Worm (Caenorhabditis elegans): Measurements from ENCODE around the gene C15H11.1.
A peak's percentile ranks its signal among the peaks of the same experiment; 100 is the strongest.

C15H11.1 gene

DNA sequence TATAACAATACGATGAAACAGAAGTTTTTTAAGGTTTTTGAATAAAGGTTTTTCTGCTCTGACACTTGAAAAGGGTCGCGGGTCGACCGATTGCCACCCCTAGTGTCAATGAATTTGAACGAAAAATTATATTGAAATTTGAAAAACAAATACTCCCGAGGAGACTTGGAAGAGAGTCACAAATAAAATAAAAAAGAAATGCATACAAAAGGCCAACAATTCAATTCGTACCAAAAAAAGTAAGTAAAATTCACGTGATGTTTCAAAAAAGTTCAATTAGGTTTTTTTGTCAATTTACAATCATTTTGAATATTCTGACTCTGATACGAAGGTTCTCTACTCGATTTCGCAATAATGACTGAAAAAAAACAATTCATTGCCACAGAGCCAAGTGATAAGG, at the start of gene C15H11.1:
C15H11.1 (plus strand) TSS at position 301 of the 400 bp plus-strand sequence.
- TF ChIP-seq ztf-29 (GFP tag; IDR thresholded peaks at IDR 0.05) = no peak
- TF ChIP-seq tab-1 (GFP tag; IDR thresholded peaks at IDR 0.05) = no peak
- TF ChIP-seq ref-1 (GFP tag; conservative IDR thresholded peaks at IDR 0.05) = no peak
- TF ChIP-seq cog-1 (tag; optimal IDR thresholded peaks at IDR 0.05) = no peak
- no peak for TF ChIP-seq med-1 (GFP tag; optimal IDR thresholded peaks at IDR 0.05; ENCODE audit: insufficient read depth)
- TF ChIP-seq ztf-23 (GFP tag; IDR thresholded peaks at IDR 0.05) = no peak
- no peak for TF ChIP-seq klf-2 (GFP tag; conservative IDR thresholded peaks at IDR 0.05)
- no peak for TF ChIP-seq flt-1 (GFP tag; IDR thresholded peaks at IDR 0.05)

DNA sequence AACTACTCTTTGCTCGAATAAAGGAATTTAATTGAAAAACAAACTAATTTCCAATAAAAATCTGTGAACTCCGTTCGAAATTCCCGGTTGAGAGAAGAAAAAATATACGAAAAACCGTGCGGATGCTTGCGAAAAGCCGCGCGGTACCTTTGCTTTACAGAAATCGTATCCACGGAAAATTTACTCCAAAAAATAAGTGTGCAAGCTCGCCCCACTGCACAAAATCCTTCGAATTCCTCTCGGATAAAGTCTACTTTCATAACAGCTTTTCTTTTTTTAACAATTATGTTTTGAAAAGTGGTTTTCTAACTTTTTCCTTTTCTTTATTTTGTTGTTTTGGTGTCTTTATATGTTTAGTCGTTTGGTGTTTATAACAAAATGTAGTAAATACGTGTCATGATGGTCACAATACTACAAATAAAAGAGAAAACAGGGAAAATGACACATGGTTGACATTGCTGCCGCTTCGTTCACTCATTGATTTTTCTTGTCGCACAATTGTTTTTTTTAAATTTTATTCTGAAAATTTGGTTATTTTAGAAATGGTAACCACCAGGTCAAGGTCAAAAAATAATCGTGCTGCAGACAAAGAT, 46.3 kb upstream of the C15H11.1 start, which contains the start of gene cept-2:
cept-2 (plus strand) TSS at position 533 of the 593 bp plus-strand sequence.
- TF ChIP-seq tab-1 (GFP tag; IDR thresholded peaks at IDR 0.05) (no peak), cog-1 (tag; optimal IDR thresholded peaks at IDR 0.05) (peak; percentile 84), ref-1 (GFP tag; conservative IDR thresholded peaks at IDR 0.05) (no peak), klf-2 (GFP tag; conservative IDR thresholded peaks at IDR 0.05) (0 out of 2 replicates have a peak, but pooled peaks have one; percentile 54), T22C8.4 (GFP tag; IDR thresholded peaks at IDR 0.05) (no peak), flt-1 (GFP tag; IDR thresholded peaks at IDR 0.05) (peak; percentile 78), ztf-23 (GFP tag; IDR thresholded peaks at IDR 0.05) (peak; percentile 77)

DNA sequence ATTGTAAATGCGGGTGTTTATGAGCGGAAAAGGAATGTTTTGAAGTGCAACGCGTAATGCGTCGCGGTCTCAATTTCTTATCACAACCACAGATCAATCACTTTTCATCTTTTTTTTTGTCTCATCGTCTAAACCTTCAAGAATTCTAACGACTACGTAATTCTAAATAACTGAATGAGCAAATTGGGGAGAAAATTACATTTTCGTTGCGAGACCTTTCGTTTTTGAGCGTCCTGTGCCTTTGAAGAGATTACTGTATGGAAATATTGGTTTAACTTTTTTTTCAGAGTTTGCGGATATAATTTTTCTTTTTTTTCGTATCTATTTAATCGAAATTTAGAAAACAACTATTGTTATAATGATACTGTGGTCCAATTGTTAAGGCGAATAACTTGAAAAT, 43.1 kb upstream of the C15H11.1 start:
- no peak for TF ChIP-seq ztf-29 (GFP tag; IDR thresholded peaks at IDR 0.05)
- no peak for TF ChIP-seq klf-2 (GFP tag; conservative IDR thresholded peaks at IDR 0.05)
- no peak for TF ChIP-seq ztf-23 (GFP tag; IDR thresholded peaks at IDR 0.05)
- TF ChIP-seq flt-1 (GFP tag; IDR thresholded peaks at IDR 0.05) = no peak
- no peak for TF ChIP-seq T22C8.4 (GFP tag; IDR thresholded peaks at IDR 0.05)
- TF ChIP-seq med-1 (GFP tag; optimal IDR thresholded peaks at IDR 0.05; ENCODE audit: insufficient read depth) = no peak
- TF ChIP-seq ref-1 (GFP tag; conservative IDR thresholded peaks at IDR 0.05) = no peak
- no peak for TF ChIP-seq tab-1 (GFP tag; IDR thresholded peaks at IDR 0.05)
- no peak for TF ChIP-seq cog-1 (tag; optimal IDR thresholded peaks at IDR 0.05)

DNA sequence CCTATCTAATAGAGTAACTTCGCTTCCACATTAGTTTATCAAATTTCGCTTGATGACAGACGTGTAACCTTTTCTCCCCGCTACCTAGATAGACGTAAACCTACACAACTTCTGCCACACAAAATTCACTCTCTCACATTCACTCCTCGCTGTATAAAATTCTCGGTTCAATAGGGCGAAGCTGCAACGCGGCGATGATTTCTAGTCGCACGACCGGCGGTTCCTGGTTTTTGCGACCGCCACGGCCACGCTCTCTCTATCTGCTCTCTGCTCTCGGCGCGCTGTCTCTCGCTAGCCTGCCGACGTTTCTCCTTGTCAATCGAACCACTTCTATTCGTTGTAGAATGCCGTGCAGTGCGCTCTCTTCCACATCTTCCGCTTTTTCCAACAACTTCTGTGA, 42.7 kb upstream of the C15H11.1 start:
- TF ChIP-seq ref-1 (GFP tag; conservative IDR thresholded peaks at IDR 0.05) (no peak), flt-1 (GFP tag; IDR thresholded peaks at IDR 0.05) (peak; percentile 35; the same call in 1 of the 2 replicates)

DNA sequence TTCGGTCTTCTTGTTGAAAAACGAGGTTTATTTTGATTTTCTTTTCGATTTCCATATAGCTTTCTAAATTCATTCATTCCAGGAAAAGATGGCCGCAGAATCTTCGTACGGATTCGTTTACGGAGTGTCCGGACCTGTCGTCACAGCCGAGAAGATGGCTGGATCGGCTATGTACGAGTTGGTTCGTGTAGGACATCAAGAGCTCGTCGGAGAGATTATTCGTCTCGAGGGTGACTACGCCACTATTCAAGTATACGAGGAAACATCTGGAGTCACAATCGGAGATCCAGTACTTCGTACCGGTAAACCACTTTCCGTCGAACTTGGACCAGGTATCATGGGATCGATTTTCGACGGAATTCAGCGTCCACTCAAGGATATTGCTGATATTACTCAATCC, 42.0 kb upstream of the C15H11.1 start, which contains the start of gene vha-13:
vha-13 (plus strand) TSS at position 81 of the 400 bp plus-strand sequence.
- no peak for TF ChIP-seq klf-2 (GFP tag; conservative IDR thresholded peaks at IDR 0.05)
- no peak for TF ChIP-seq tab-1 (GFP tag; IDR thresholded peaks at IDR 0.05)
- no peak for TF ChIP-seq T22C8.4 (GFP tag; IDR thresholded peaks at IDR 0.05)
- TF ChIP-seq ref-1 (GFP tag; conservative IDR thresholded peaks at IDR 0.05) = no peak
- TF ChIP-seq flt-1 (GFP tag; IDR thresholded peaks at IDR 0.05) = no peak
- TF ChIP-seq ztf-23 (GFP tag; IDR thresholded peaks at IDR 0.05) = no peak
- TF ChIP-seq ztf-29 (GFP tag; IDR thresholded peaks at IDR 0.05) = no peak
- no peak for TF ChIP-seq cog-1 (tag; optimal IDR thresholded peaks at IDR 0.05)
- no peak for TF ChIP-seq med-1 (GFP tag; optimal IDR thresholded peaks at IDR 0.05; ENCODE audit: insufficient read depth)

DNA sequence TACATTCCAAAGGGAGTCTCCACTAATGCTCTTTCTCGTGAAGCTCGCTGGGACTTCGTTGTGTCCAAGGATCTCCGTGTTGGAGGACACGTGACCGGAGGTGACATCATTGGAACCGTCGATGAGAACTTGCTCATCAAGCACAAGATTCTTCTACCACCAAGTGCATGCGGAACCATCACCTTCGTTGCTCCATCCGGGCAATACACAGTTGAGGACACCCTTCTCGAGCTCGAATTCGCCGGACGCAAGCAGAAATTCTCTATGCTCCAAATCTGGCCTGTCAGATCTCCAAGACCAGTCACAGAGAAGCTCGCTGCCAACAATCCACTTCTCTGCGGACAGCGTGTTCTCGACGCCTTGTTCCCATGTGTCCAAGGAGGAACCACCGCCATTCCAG, 41.6 kb upstream of the C15H11.1 start:
- TF ChIP-seq flt-1 (GFP tag; IDR thresholded peaks at IDR 0.05) = 0 out of 2 replicates have a peak, but pooled peaks have one; percentile 57
- no peak for TF ChIP-seq ztf-23 (GFP tag; IDR thresholded peaks at IDR 0.05)

DNA sequence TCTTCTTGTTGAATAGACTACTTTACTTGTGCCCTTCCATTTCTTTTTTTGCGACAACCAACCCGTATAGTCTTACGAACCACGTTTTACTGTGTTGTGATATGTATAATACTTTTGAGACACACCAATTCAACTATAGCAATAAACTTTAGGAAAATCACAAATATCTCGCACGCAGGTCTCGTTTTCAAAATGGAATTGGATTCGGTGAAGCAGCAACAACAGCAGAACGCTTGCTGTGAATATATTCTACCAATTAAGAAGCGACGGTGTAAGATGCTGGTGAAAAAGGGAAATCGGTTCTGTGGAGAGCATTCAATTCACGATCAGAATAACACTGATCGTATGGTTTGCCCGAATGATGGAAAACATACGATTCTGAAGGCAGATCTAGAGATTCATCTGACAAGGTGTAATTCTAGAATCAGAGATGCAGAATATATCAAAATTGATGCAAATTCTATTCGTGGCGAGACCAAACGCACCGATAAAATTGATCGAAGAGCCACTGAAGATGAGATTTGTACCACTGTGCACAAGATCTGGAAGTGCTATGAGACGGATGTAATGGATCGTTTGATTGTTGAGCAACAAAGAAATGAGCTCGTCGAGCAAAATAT, 39.2 kb upstream of the C15H11.1 start, which contains the start of gene Y49A3A.3:
Y49A3A.3 (plus strand) TSS at position 153 of the 620 bp plus-strand sequence.
- no peak for TF ChIP-seq ztf-29 (GFP tag; IDR thresholded peaks at IDR 0.05)
- TF ChIP-seq flt-1 (GFP tag; IDR thresholded peaks at IDR 0.05) = no peak
- TF ChIP-seq tab-1 (GFP tag; IDR thresholded peaks at IDR 0.05) = no peak

DNA sequence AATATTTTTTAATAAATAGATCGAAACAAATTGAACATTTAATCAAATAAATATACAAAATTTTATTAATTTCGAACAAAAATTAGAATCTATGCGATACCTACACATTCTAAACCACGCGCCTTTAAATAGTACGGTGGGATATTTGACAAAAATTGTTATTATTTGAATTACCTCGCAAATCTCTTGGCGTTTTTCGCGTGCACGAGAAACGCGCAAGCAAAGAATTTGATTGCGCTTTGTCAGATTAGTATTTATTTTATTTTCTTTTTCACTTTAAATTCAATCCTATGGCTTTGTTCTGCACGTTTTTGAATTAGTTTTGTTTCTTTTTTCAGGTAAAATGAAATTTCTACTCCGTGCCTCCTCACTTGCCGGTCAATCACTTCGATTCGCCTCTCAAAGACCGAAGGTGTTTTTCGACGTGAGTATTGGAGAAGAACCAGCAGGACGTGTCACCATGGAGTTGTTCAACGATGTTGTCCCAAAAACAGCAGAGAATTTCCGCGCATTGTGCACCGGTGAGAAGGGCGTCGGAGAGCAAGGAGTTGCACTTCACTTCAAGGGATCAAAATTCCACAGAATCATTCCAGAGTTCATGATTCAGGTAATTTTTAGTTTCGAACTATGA, 37.8 kb upstream of the C15H11.1 start, which contains the start of gene cyn-1:
cyn-1 (plus strand) TSS at position 339 of the 631 bp plus-strand sequence.
- TF ChIP-seq ref-1 (GFP tag; conservative IDR thresholded peaks at IDR 0.05) (no peak), flt-1 (GFP tag; IDR thresholded peaks at IDR 0.05) (0 out of 2 replicates have a peak, but pooled peaks have one; percentile 34), T22C8.4 (GFP tag; IDR thresholded peaks at IDR 0.05) (no peak), ztf-23 (GFP tag; IDR thresholded peaks at IDR 0.05) (no peak), klf-2 (GFP tag; conservative IDR thresholded peaks at IDR 0.05) (no peak), tab-1 (GFP tag; IDR thresholded peaks at IDR 0.05) (no peak), ztf-29 (GFP tag; IDR thresholded peaks at IDR 0.05) (no peak), cog-1 (tag; optimal IDR thresholded peaks at IDR 0.05) (peak; percentile 2)

DNA sequence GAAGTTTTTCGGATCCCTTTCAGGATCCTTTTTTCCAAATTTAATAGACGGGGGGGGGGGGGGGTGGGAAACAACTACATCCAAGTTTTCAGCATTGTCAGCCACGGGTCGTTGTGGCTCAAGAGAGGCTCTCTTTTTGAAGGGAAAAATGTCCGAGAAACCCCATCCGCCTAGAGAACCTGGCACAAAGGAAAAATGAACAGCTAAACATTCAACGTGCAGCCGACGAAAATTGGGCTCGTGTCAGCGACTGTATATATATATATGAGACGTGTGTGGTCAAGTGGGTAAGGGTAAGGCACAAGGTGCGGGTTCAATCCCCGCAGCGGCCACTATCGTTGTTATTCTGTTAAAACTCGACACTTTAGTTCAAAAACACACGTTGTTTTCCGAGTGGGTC, 35.0 kb upstream of the C15H11.1 start, which contains the start of gene Y49A3A.4:
Y49A3A.4 (minus strand) TSS at position 314 of the 400 bp plus-strand sequence.
- TF ChIP-seq ztf-23 (GFP tag; IDR thresholded peaks at IDR 0.05) (no peak), ztf-29 (GFP tag; IDR thresholded peaks at IDR 0.05) (no peak), ref-1 (GFP tag; conservative IDR thresholded peaks at IDR 0.05) (no peak), flt-1 (GFP tag; IDR thresholded peaks at IDR 0.05) (no peak), klf-2 (GFP tag; conservative IDR thresholded peaks at IDR 0.05) (no peak), tab-1 (GFP tag; IDR thresholded peaks at IDR 0.05) (no peak), med-1 (GFP tag; optimal IDR thresholded peaks at IDR 0.05; ENCODE audit: insufficient read depth) (no peak), cog-1 (tag; optimal IDR thresholded peaks at IDR 0.05) (no peak), T22C8.4 (GFP tag; IDR thresholded peaks at IDR 0.05) (no peak)

DNA sequence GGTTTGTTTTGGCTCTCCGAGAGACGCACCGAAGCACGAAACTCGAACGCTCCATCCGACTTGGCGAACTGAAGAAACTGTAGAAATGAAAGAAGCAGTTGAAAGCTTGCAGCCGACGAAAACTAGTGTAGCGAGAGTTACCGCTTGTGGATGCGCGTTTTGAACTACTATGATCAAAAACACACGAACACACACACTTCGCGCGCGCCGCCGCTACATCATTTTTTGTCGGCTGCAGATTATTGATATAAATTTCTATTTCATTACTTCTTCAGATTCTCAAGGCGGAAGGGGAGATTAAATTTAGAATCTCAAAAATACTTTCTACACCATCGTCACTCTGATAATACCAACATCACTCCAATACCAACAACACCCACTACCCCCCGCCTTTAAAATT, 31.6 kb upstream of the C15H11.1 start:
- TF ChIP-seq med-1 (GFP tag; optimal IDR thresholded peaks at IDR 0.05; ENCODE audit: insufficient read depth) (no peak), T22C8.4 (GFP tag; IDR thresholded peaks at IDR 0.05) (no peak), ztf-29 (GFP tag; IDR thresholded peaks at IDR 0.05) (no peak), flt-1 (GFP tag; IDR thresholded peaks at IDR 0.05) (no peak), klf-2 (GFP tag; conservative IDR thresholded peaks at IDR 0.05) (no peak), ref-1 (GFP tag; conservative IDR thresholded peaks at IDR 0.05) (no peak), cog-1 (tag; optimal IDR thresholded peaks at IDR 0.05) (no peak), ztf-23 (GFP tag; IDR thresholded peaks at IDR 0.05) (no peak), tab-1 (GFP tag; IDR thresholded peaks at IDR 0.05) (no peak)
